Worm (Caenorhabditis elegans) whole organism, mixed stage, embryonic: ENCODE measurements around the gene hsp-3.

Experiments used
- M03D4.4 ChIP-seq: sonication (generic microtip); optimal IDR thresholded peaks from 2 replicates; lab custom pipeline; 2017; ENCODE audit warnings: mild to moderate bottlenecking, missing genetic modification characterization, missing compliant biosample characterization
- bed-3 ChIP-seq: fragments of 200-800 bp; sonication (Bioruptor generic); optimal IDR thresholded peaks from 3 replicates; lab custom pipeline; 2018; ENCODE audit warnings: mild to moderate bottlenecking, missing genetic modification characterization, moderate library complexity, missing compliant biosample characterization
- ceh-39 ChIP-seq: fragments of 150-350 bp; optimal IDR thresholded peaks from 2 replicates; lab custom pipeline; 2014; ENCODE audit warnings: missing biosample characterization, missing genetic modification characterization
- ceh-43 ChIP-seq: fragments of 200-800 bp; sonication (Bioruptor generic); optimal IDR thresholded peaks from 2 replicates; lab custom pipeline; 2018; ENCODE audit warnings: mild to moderate bottlenecking, missing genetic modification characterization, moderate library complexity, missing compliant biosample characterization
- ceh-83 ChIP-seq: fragments of 200-800 bp; sonication (Bioruptor generic); optimal IDR thresholded peaks from 2 replicates; lab custom pipeline; 2018; ENCODE audit warnings: mild to moderate bottlenecking, missing genetic modification characterization, missing compliant biosample characterization
- cnd-1 ChIP-seq: fragments of 200-800 bp; sonication (Bioruptor generic); optimal IDR thresholded peaks from 2 replicates; lab custom pipeline; 2018; ENCODE audit warnings: mild to moderate bottlenecking, missing genetic modification characterization, missing compliant biosample characterization
- drap-1 ChIP-seq: fragments of 200-800 bp; sonication (Bioruptor generic); optimal IDR thresholded peaks from 3 replicates; lab custom pipeline; 2018; ENCODE audit warnings: mild to moderate bottlenecking, missing genetic modification characterization, missing compliant biosample characterization
- elt-1 ChIP-seq: sonication (generic microtip); optimal IDR thresholded peaks from 2 replicates; lab custom pipeline; 2017; ENCODE audit warnings: missing genetic modification characterization, mild to moderate bottlenecking, missing compliant biosample characterization, antibody characterized with exemption, moderate library complexity, borderline replicate concordance; ENCODE audit not compliant: insufficient read depth
- elt-3 ChIP-seq: fragments of 150-350 bp; optimal IDR thresholded peaks from 2 replicates; lab custom pipeline; 2014; ENCODE audit warnings: missing biosample characterization, missing genetic modification characterization
- ham-2 ChIP-seq: fragments of 200-800 bp; sonication (Bioruptor generic); optimal IDR thresholded peaks from 2 replicates; lab custom pipeline; 2018; ENCODE audit warnings: mild to moderate bottlenecking, missing genetic modification characterization, missing compliant biosample characterization
- hlh-1 ChIP-seq: fragments of 150-350 bp; optimal IDR thresholded peaks from 2 replicates; lab custom pipeline; 2014; ENCODE audit warnings: missing biosample characterization, missing genetic modification reagents, missing genetic modification characterization
- lin-13 ChIP-seq: fragments of 150-350 bp; optimal IDR thresholded peaks from 2 replicates; lab custom pipeline; 2014; ENCODE audit warnings: missing biosample characterization, missing genetic modification characterization
- lin-32 ChIP-seq: fragments of 200-800 bp; sonication (Bioruptor generic); optimal IDR thresholded peaks from 2 replicates; lab custom pipeline; 2018; ENCODE audit warnings: mild to moderate bottlenecking, missing genetic modification characterization, missing compliant biosample characterization
- lsy-2 ChIP-seq: fragments of 150-350 bp; optimal IDR thresholded peaks from 2 replicates; lab custom pipeline; 2014; ENCODE audit warnings: missing biosample characterization, missing genetic modification characterization
- mab-5 ChIP-seq: fragments of 150-350 bp; optimal IDR thresholded peaks from 2 replicates; lab custom pipeline; 2014; ENCODE audit warnings: missing biosample characterization, missing genetic modification characterization
- mep-1 ChIP-seq: fragments of 150-350 bp; optimal IDR thresholded peaks from 2 replicates; lab custom pipeline; 2017; ENCODE audit warnings: missing biosample characterization, missing genetic modification reagents, missing genetic modification characterization, inconsistent platforms
- mls-2 ChIP-seq: sonication (generic microtip); optimal IDR thresholded peaks from 2 replicates; lab custom pipeline; 2016; ENCODE audit warnings: mild to moderate bottlenecking, missing genetic modification characterization, moderate library complexity, missing compliant biosample characterization
- nhr-12 ChIP-seq: fragments of 150-350 bp; optimal IDR thresholded peaks from 2 replicates; lab custom pipeline; 2014; ENCODE audit warnings: missing biosample characterization, missing genetic modification characterization
- nhr-2 ChIP-seq: fragments of 150-350 bp; optimal IDR thresholded peaks from 2 replicates; lab custom pipeline; 2014; ENCODE audit warnings: missing biosample characterization, missing genetic modification characterization
- nhr-237 ChIP-seq: fragments of 150-350 bp; optimal IDR thresholded peaks from 2 replicates; lab custom pipeline; 2014; ENCODE audit warnings: missing biosample characterization, missing genetic modification characterization
- nhr-76 ChIP-seq: sonication (generic microtip); optimal IDR thresholded peaks from 2 replicates; lab custom pipeline; 2017; ENCODE audit warnings: missing biosample characterization, missing genetic modification characterization
- pha-4 ChIP-seq: fragments of 150-350 bp; optimal IDR thresholded peaks from 2 replicates; lab custom pipeline; 2018; ENCODE audit warnings: missing biosample characterization, missing genetic modification reagents, missing genetic modification characterization
- sem-2 ChIP-seq: fragments of 200-800 bp; sonication (Bioruptor generic); optimal IDR thresholded peaks from 2 replicates; lab custom pipeline; 2018; ENCODE audit warnings: mild to moderate bottlenecking, missing genetic modification characterization, missing compliant biosample characterization
- snpc-4 ChIP-seq: fragments of 150-350 bp; optimal IDR thresholded peaks from 2 replicates; lab custom pipeline; 2014; ENCODE audit warnings: missing biosample characterization, missing genetic modification characterization
- sptf-1 ChIP-seq: sonication (generic microtip); optimal IDR thresholded peaks from 2 replicates; lab custom pipeline; 2017; ENCODE audit warnings: mild to moderate bottlenecking, missing genetic modification characterization, moderate library complexity, missing compliant biosample characterization
- unc-39 ChIP-seq: fragments of 150-350 bp; optimal IDR thresholded peaks from 2 replicates; lab custom pipeline; 2014; ENCODE audit warnings: missing biosample characterization, missing genetic modification characterization
- zip-8 ChIP-seq: fragments of 150-350 bp; optimal IDR thresholded peaks from 2 replicates; lab custom pipeline; 2014; ENCODE audit warnings: missing biosample characterization, missing genetic modification characterization
- ztf-11 ChIP-seq: fragments of 150-350 bp; optimal IDR thresholded peaks from 2 replicates; lab custom pipeline; 2014; ENCODE audit warnings: missing biosample characterization, missing genetic modification characterization

Gene hsp-3

DNA sequence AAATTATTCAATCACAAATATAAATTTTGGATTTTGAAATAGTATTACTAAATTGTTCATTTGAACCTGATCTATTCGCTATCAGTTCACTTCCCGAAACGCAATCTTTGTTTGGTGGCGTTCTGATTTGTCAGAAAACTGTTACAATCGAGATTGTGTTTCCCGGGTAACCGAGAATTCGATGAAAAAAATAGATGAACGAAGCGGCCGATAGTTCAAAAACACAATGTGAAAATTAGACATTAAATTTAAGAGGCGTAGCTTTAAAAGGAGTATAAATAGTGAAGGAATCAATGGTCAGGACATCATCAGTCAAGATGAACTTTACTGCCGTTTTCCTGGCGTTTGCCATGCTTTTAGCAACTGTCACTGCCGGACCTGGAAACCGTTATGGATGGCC is 6.1 kb downstream of the hsp-3 start, which contains the start of gene C45B2.1:
Gene C45B2.1 (plus strand): TSS at position 301 of the 400 bp plus-strand sequence.
- TF ChIP-seq sem-2 (GFP tag; lab: Kevin White, UChicago) (no peak), ztf-11 (no peak), nhr-12 (tag; lab: Kevin White, UChicago) (no peak), snpc-4 (tag; lab: Kevin White, UChicago) (no peak), mab-5 (tag; lab: Kevin White, UChicago) (no peak), sptf-1 (tag; lab: Kevin White, UChicago) (no peak), bed-3 (GFP tag; lab: Kevin White, UChicago) (no peak), nhr-76 (tag; lab: Kevin White, UChicago) (no peak), ceh-83 (GFP tag; lab: Kevin White, UChicago) (no peak), ceh-43 (no peak), ceh-39 (tag; lab: Kevin White, UChicago) (no peak), lsy-2 (tag; lab: Kevin White, UChicago) (no peak), ham-2 (no peak), lin-13 (tag; lab: Kevin White, UChicago) (no peak), mep-1 (tag; lab: Kevin White, UChicago) (no peak), elt-3 (tag; lab: Kevin White, UChicago) (no peak), M03D4.4 (tag; lab: Kevin White, UChicago) (no peak)

- TF ChIP-seq drap-1 (GFP tag; lab: Kevin White, UChicago) (no peak), unc-39 (tag; lab: Kevin White, UChicago) (no peak), zip-8 (tag; lab: Kevin White, UChicago) (no peak), cnd-1 (tag; lab: Kevin White, UChicago) (no peak), ceh-39 (tag; lab: Kevin White, UChicago) (no peak), pha-4 (no peak), nhr-2 (tag; lab: Kevin White, UChicago) (no peak), ztf-11 (no peak), lsy-2 (tag; lab: Kevin White, UChicago) (no peak), M03D4.4 (tag; lab: Kevin White, UChicago) (no peak), bed-3 (GFP tag; lab: Kevin White, UChicago) (no peak)
Observed at ce11 chrX:6084439-6084838, 7.5 kb downstream of the hsp-3 start, which contains the start of gene C45B2.2. Gene C45B2.2, plus strand, starts transcription at chrX:6084739.

DNA sequence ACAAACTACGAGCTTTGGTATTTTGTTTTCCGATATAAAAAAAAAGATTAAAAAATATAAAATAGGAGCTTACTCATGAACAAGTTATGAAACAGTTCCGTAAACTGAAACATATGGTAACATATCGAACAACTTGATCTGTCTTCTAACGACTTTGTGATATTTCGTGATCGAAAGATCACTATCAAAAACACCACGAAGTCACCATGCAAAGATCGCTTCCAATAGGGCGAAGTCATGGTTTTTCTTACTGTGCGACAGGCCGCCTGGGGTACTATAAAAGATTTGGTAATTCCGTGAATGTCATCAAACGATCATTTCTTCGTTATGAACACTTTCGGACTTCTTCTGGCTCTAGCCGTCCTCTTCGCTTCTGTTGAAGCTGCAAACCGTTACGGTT is 9.3 kb downstream of the hsp-3 start, which contains the start of gene C45B2.3:
Gene C45B2.3 (plus strand): TSS at position 301 of the 400 bp plus-strand sequence.
- TF ChIP-seq hlh-1 (tag; lab: Kevin White, UChicago) (no peak), bed-3 (GFP tag; lab: Kevin White, UChicago) (no peak), nhr-2 (tag; lab: Kevin White, UChicago) (no peak), ham-2 (no peak)

ce11 chrX:6081793-6082192 is 10.1 kb downstream of the hsp-3 start:
- no peak for TF ChIP-seq hlh-1 (tag; lab: Kevin White, UChicago)
- TF ChIP-seq unc-39 (tag; lab: Kevin White, UChicago): no peak
- TF ChIP-seq, all 35 proteins: peak for 0

- TF ChIP-seq drap-1 (GFP tag; lab: Kevin White, UChicago) (no peak), hlh-1 (tag; lab: Kevin White, UChicago) (no peak), lin-32 (GFP tag; lab: Kevin White, UChicago) (no peak), lsy-2 (tag; lab: Kevin White, UChicago) (no peak), ceh-83 (GFP tag; lab: Kevin White, UChicago) (no peak), ceh-39 (tag; lab: Kevin White, UChicago) (no peak), elt-1 (tag; lab: Kevin White, UChicago) (no peak), zip-8 (tag; lab: Kevin White, UChicago) (no peak), nhr-237 (no peak), sem-2 (GFP tag; lab: Kevin White, UChicago) (no peak), mab-5 (tag; lab: Kevin White, UChicago) (no peak), ztf-11 (no peak), lin-13 (tag; lab: Kevin White, UChicago) (no peak), ceh-43 (no peak), mls-2 (no peak), elt-3 (tag; lab: Kevin White, UChicago) (no peak), mep-1 (tag; lab: Kevin White, UChicago) (no peak), M03D4.4 (tag; lab: Kevin White, UChicago) (no peak), unc-39 (tag; lab: Kevin White, UChicago) (no peak)
Observed at ce11 chrX:6075209-6075608, 16.7 kb downstream of the hsp-3 start, which contains the start of gene lgc-58. Gene lgc-58, plus strand, starts transcription at chrX:6075509.
